Worm (Caenorhabditis elegans): ENCODE data around the gene M176.9.

M176.9 gene

ce11 chrII:9416381-9417276, 5.2 kb upstream of the M176.9 start, which contains the start of the genes gss-1 and chch-3:
gss-1 (minus strand) TSS chrII:9416431.
chch-3 (plus strand) TSS chrII:9417013.
- TF ChIP-seq lir-3 (tag; optimal IDR thresholded peaks at IDR 0.05; ENCODE audit: poor library complexity), result no peak
- TF ChIP-seq aha-1 (tag; optimal IDR thresholded peaks at IDR 0.05), result no peak
- peak; percentile 28 for TF ChIP-seq nhr-90 (tag; optimal IDR thresholded peaks at IDR 0.05; ENCODE audit: poor library complexity)
- TF ChIP-seq ets-5 (GFP tag; IDR thresholded peaks at IDR 0.05), result no peak
- no peak for TF ChIP-seq sptf-1 (tag; optimal IDR thresholded peaks at IDR 0.05)
- peak; percentile 58 for TF ChIP-seq F16B12.6 (tag; optimal IDR thresholded peaks at IDR 0.05)
- no peak for TF ChIP-seq ama-1 (optimal IDR thresholded peaks at IDR 0.05)
- peak; percentile 81 for TF ChIP-seq lin-14 (GFP tag; optimal IDR thresholded peaks at IDR 0.05)
- no peak for TF ChIP-seq hlh-4 (tag; optimal IDR thresholded peaks at IDR 0.05)
- TF ChIP-seq mef-2 (tag; optimal IDR thresholded peaks at IDR 0.05), result no peak
- TF ChIP-seq egl-13 (tag; optimal IDR thresholded peaks at IDR 0.05), result peak; percentile 33
- TF ChIP-seq ceh-8 (GFP tag; optimal IDR thresholded peaks at IDR 0.05), result peak; percentile 24
- TF ChIP-seq ztf-4 (tag; optimal IDR thresholded peaks at IDR 0.05), result no peak
- TF ChIP-seq rnt-1 (tag; optimal IDR thresholded peaks at IDR 0.05), result peak; percentile 79
- peak; percentile 42 for TF ChIP-seq fkh-8 (tag; optimal IDR thresholded peaks at IDR 0.05)
- peak; percentile 44 to 77 (median 75) for TF ChIP-seq dpl-1 (GFP tag; optimal IDR thresholded peaks at IDR 0.05)
- TF ChIP-seq blmp-1 (tag; optimal IDR thresholded peaks at IDR 0.05), result peak; percentile 45
- TF ChIP-seq nhr-77 (tag; optimal IDR thresholded peaks at IDR 0.05), result peak; percentile 7
- TF ChIP-seq zip-4 (GFP tag; optimal IDR thresholded peaks at IDR 0.05), result no peak
- peak; percentile 71 to 84 for TF ChIP-seq lsy-2 (tag; optimal IDR thresholded peaks at IDR 0.05)
- no peak for TF ChIP-seq efl-3 (GFP tag; optimal IDR thresholded peaks at IDR 0.05)
- TF ChIP-seq C34B4.2 (tag; optimal IDR thresholded peaks at IDR 0.05), result no peak
- TF ChIP-seq unc-98 (GFP tag; IDR thresholded peaks at IDR 0.05), result no peak
- TF ChIP-seq hlh-17 (GFP tag; optimal IDR thresholded peaks at IDR 0.05; ENCODE audit: borderline replicate concordance), result no peak
- no peak for TF ChIP-seq nhr-84 (tag; optimal IDR thresholded peaks at IDR 0.05)
- peak; percentile 42 for TF ChIP-seq lin-13 (GFP tag; optimal IDR thresholded peaks at IDR 0.05)
- peak; percentile 46 for TF ChIP-seq snpc-4 (tag; optimal IDR thresholded peaks at IDR 0.05)
- no peak for TF ChIP-seq vab-15 (tag; optimal IDR thresholded peaks at IDR 0.05)
- no peak for TF ChIP-seq sox-4 (tag; optimal IDR thresholded peaks at IDR 0.05)
- TF ChIP-seq C04F5.9 (tag; optimal IDR thresholded peaks at IDR 0.05), result peak; percentile 24
- no peak for TF ChIP-seq Y116A8C.19 (tag; optimal IDR thresholded peaks at IDR 0.05; ENCODE audit: borderline replicate concordance)
- peak; percentile 80 for TF ChIP-seq nhr-20 (tag; optimal IDR thresholded peaks at IDR 0.05)
- no peak for TF ChIP-seq mab-9 (GFP tag; IDR thresholded peaks at IDR 0.05)
- peak; percentile 65 for TF ChIP-seq xbp-1 (tag; optimal IDR thresholded peaks at IDR 0.05)
- TF ChIP-seq tlp-1 (tag; optimal IDR thresholded peaks at IDR 0.05), result no peak
- TF ChIP-seq elt-2 (tag; optimal IDR thresholded peaks at IDR 0.05), result peak; percentile 4
- TF ChIP-seq lin-15B (tag; optimal IDR thresholded peaks at IDR 0.05), result peak; percentile 48
- TF ChIP-seq lin-39 (tag; optimal IDR thresholded peaks at IDR 0.05), result peak; percentile 49
- TF ChIP-seq tbx-2 (tag; optimal IDR thresholded peaks at IDR 0.05), result peak; percentile 68
- no peak for TF ChIP-seq dsc-1 (tag; optimal IDR thresholded peaks at IDR 0.05)
- TF ChIP-seq alr-1 (tag; optimal IDR thresholded peaks at IDR 0.05; ENCODE audit: borderline replicate concordance), result no peak
- peak; percentile 78 for TF ChIP-seq mep-1 (tag; optimal IDR thresholded peaks at IDR 0.05)
- TF ChIP-seq fos-1 (tag; optimal IDR thresholded peaks at IDR 0.05), result no peak
- peak; percentile 49; the same call in 1 of the 2 replicates for TF ChIP-seq grh-1 (GFP tag; IDR thresholded peaks at IDR 0.05)
- no peak for TF ChIP-seq fkh-4 (tag; optimal IDR thresholded peaks at IDR 0.05; ENCODE audit: borderline replicate concordance)
- peak; percentile 39 for TF ChIP-seq unc-130 (tag; optimal IDR thresholded peaks at IDR 0.05)
- peak; percentile 63 for TF ChIP-seq isw-1 (GFP tag; IDR thresholded peaks at IDR 0.05)
- no peak for TF ChIP-seq hpl-2 (GFP tag; optimal IDR thresholded peaks at IDR 0.05)
- peak; percentile 55 to 67 (median 67) for TF ChIP-seq ceh-82 (tag; optimal IDR thresholded peaks at IDR 0.05)
- peak; percentile 68 to 77 for TF ChIP-seq efl-1 (optimal IDR thresholded peaks at IDR 0.05)
- TF ChIP-seq efl-1 (GFP tag; optimal IDR thresholded peaks at IDR 0.05 in 1 of 2), result peak; percentile 70 to 96

Data from whole organism, L1 larva.